Fruit fly (Drosophila melanogaster): Measurements from ENCODE around the gene Rad17.

Rad17 gene

DNA sequence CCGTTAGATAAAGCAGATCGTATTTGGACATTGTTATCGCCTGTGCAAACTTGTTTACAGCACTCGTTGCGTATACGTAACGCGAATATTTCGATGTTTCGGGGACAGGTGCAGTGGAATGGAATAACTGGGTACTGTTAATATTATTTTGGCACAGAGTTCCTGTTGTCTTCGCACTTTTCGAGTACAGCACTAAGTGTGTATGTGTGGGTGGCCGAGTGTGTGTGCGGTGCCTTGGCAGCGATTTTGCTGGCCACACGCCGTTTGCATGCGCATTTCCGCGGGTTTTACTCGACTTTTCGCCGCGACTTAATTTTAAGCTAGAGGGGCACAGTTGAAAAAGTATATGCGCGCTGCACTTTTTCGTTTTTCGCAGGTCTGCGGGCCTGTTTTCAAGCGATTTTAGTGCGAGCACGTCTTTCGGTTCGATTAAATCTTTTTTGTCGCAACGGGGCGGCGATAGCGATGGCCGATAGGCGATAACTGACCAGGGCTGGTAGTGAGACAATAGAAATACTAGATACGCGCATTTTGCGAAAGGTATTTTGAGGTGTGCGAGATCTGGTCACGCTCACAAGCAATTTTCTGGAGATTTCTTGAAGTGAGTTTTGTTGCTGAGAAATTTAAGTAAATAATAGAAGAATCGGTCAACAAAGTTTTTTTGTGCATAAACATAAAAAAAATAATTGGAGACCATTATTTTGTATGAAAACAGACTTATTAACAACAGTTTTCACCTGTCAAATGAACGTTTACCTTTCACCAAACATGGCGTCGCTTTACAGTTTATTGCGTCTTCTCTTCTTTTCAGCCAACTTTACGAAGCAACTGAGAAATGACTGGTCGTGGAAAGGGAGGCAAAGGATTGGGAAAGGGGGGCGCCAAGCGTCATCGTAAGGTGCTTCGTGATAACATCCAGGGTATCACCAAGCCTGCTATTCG is 37.5 kb downstream of the Rad17 start, which contains the start of the genes put and His4r:
Gene put, minus strand, starts transcription at position 489 of the 942 bp plus-strand sequence.
Gene His4r, plus strand, starts transcription at position 541 of the 942 bp plus-strand sequence.
- TF ChIP-seq ttk (optimal IDR thresholded peaks at IDR 0.05) (no peak), psq (optimal IDR thresholded peaks at IDR 0.05) (no peak), Sin3A (optimal IDR thresholded peaks at IDR 0.05) (no peak), Myc (optimal IDR thresholded peaks at IDR 0.05) (no peak), insv (optimal IDR thresholded peaks at IDR 0.05) (no peak), h (optimal IDR thresholded peaks at IDR 0.05) (no peak)

- no peak for TF ChIP-seq psq (optimal IDR thresholded peaks at IDR 0.05)
- TF ChIP-seq Myc (optimal IDR thresholded peaks at IDR 0.05): no peak
- no peak for TF ChIP-seq ttk (optimal IDR thresholded peaks at IDR 0.05)
- no peak for TF ChIP-seq insv (optimal IDR thresholded peaks at IDR 0.05)
- TF ChIP-seq h (optimal IDR thresholded peaks at IDR 0.05): no peak
- TF ChIP-seq Sin3A (optimal IDR thresholded peaks at IDR 0.05): no peak
Measured at dm6 chr3R:14624671-14625070, 38.3 kb downstream of the Rad17 start.

- no peak for TF ChIP-seq h (optimal IDR thresholded peaks at IDR 0.05)
- TF ChIP-seq Myc (optimal IDR thresholded peaks at IDR 0.05): no peak
- no peak for TF ChIP-seq psq (optimal IDR thresholded peaks at IDR 0.05)
- TF ChIP-seq ttk (optimal IDR thresholded peaks at IDR 0.05): no peak
- no peak for TF ChIP-seq insv (optimal IDR thresholded peaks at IDR 0.05)
- TF ChIP-seq Sin3A (optimal IDR thresholded peaks at IDR 0.05): no peak
Measured at dm6 chr3R:14624088-14624619, 38.8 kb downstream of the Rad17 start.

DNA sequence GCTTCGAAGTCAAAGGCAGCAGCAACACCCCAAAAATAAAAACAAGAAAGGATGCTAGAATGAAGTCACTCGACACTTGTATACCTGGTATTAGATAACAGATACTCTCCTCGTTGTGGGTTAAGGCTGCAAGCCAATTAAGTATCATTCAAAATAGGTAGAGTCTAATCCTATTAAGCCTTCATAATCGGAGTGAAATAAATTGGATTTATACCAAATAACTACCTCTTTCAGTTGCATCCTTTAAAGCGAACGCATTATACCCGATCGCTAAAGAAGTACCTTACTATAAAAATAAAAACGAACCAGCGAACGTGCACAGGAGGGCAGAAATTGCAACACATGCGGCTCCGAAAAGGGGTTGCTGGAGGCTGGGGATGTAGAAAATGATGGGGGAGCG is 40.4 kb downstream of the Rad17 start:
- TF ChIP-seq psq (optimal IDR thresholded peaks at IDR 0.05) (no peak), insv (optimal IDR thresholded peaks at IDR 0.05) (no peak), ttk (optimal IDR thresholded peaks at IDR 0.05) (no peak)

Measured in Kc167 (cell line).